Fruit fly (Drosophila melanogaster): ENCODE data around the gene CG15628.

The CG15628 gene

DNA sequence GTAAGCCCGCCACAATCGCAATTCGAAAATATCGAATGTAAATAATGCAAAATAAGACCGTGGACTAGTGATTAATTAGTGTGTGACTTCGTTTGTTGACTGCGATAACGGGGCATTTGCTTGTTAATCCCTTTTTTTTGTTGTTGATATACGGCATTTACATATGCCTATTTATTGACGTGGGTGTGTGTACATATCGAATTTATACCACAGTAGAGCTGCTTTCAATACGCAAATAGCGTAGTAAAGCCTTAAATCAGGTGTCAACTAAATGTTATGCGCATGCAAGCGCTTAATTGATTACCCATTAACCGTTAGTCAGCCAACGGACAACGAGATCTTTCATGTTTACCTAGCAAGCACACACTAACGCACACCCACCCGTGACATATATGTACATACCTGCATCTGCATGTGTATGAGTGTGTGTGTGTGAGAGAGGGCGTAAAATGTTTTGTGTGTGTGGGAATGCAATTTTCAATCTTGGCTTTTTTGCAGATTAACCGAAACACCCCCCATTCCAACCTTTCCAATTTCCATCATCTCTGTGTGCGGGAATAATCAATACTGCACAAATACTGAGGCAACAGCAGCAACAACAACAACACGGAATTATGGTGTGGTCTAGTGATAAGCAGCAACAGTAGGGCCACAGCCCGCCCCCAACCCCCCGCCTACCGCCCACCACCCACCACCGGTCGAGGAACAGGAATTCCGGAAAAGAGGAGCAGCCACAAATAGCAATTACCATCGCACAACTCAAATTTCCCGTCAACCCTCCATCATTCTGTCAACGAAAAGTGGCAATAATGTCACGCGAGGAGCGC is 17.1 kb downstream of the CG15628 start (continued):
- TF ChIP-seq slou (GFP tag; optimal IDR thresholded peaks at IDR 0.05) (no peak), Nf-YB (GFP tag; optimal IDR thresholded peaks at IDR 0.05) (no peak), Sry-δ (GFP tag; optimal IDR thresholded peaks at IDR 0.05) (no peak), ash1 (GFP tag; optimal IDR thresholded peaks at IDR 0.05) (no peak), Adf1 (GFP tag; IDR thresholded peaks at IDR 0.05) (no peak), dati (GFP tag; IDR thresholded peaks at IDR 0.05) (no peak), kni (GFP tag; optimal IDR thresholded peaks at IDR 0.05) (peak; percentile 87), mld (GFP tag; IDR thresholded peaks at IDR 0.05; ENCODE audit: partially characterized antibody) (no peak), Scr (GFP tag; IDR thresholded peaks at IDR 0.05; ENCODE audit: partially characterized antibody) (no peak), CG8924 (tag; optimal IDR thresholded peaks at IDR 0.05) (no peak), Hr39 (optimal IDR thresholded peaks at IDR 0.05) (no peak), CG9817 (tag; optimal IDR thresholded peaks at IDR 0.05) (no peak), sob (GFP tag; IDR thresholded peaks at IDR 0.05) (0 out of 2 replicates have a peak, but pooled peaks have one; percentile 38), CG1233 (GFP tag; optimal IDR thresholded peaks at IDR 0.05) (peak; percentile 78), CG16815 (GFP tag; optimal IDR thresholded peaks at IDR 0.05) (no peak), Dip2 (GFP tag; IDR thresholded peaks at IDR 0.05) (no peak), Hr3 (GFP tag; optimal IDR thresholded peaks at IDR 0.05) (no peak), Sin3A (optimal IDR thresholded peaks at IDR 0.05) (no peak), amos (GFP tag; IDR thresholded peaks at IDR 0.05; ENCODE audit: partially characterized antibody) (no peak), CG10959 (GFP tag; IDR thresholded peaks at IDR 0.05) (no peak), Lim3 (GFP tag; IDR thresholded peaks at IDR 0.05) (no peak), ato (GFP tag; IDR thresholded peaks at IDR 0.05; ENCODE audit: partially characterized antibody) (no peak), CG7271 (tag; optimal IDR thresholded peaks at IDR 0.05) (no peak), ham (GFP tag; IDR thresholded peaks at IDR 0.05) (no peak), E2f2 (GFP tag; IDR thresholded peaks at IDR 0.05) (no peak), CG14667 (GFP tag; IDR thresholded peaks at IDR 0.05) (no peak), Xbp1 (GFP tag; optimal IDR thresholded peaks at IDR 0.05) (no peak), pita (GFP tag; optimal IDR thresholded peaks at IDR 0.05) (no peak), D (optimal IDR thresholded peaks at IDR 0.05) (no peak), D (GFP tag; optimal IDR thresholded peaks at IDR 0.05) (peak; percentile 49), CG3847 (GFP tag; IDR thresholded peaks at IDR 0.05) (no peak), chinmo (GFP tag; IDR thresholded peaks at IDR 0.05; ENCODE audit: partially characterized antibody) (no peak), odd (GFP tag; optimal IDR thresholded peaks at IDR 0.05) (no peak), Eip74EF (GFP tag; optimal IDR thresholded peaks at IDR 0.05) (peak in 1 of 2 experiments; percentile 16), salm (tag; optimal IDR thresholded peaks at IDR 0.05) (no peak), CG17912 (GFP tag; optimal IDR thresholded peaks at IDR 0.05) (peak; percentile 15), C15 (GFP tag; IDR thresholded peaks at IDR 0.05) (no peak), sc (optimal IDR thresholded peaks at IDR 0.05) (no peak), sc (GFP tag; optimal IDR thresholded peaks at IDR 0.05) (peak; percentile 21), Drgx (GFP tag; IDR thresholded peaks at IDR 0.05) (no peak), CG6689 (GFP tag; IDR thresholded peaks at IDR 0.05) (no peak), pb (GFP tag; optimal IDR thresholded peaks at IDR 0.05) (no peak), mirr (GFP tag; optimal IDR thresholded peaks at IDR 0.05) (peak; percentile 32), nau (GFP tag; optimal IDR thresholded peaks at IDR 0.05) (no peak), HmgZ (tag; optimal IDR thresholded peaks at IDR 0.05) (no peak), CG10431 (GFP tag; optimal IDR thresholded peaks at IDR 0.05) (peak; percentile 65), CG10209 (GFP tag; optimal IDR thresholded peaks at IDR 0.05) (peak; percentile 38), CG30020 (tag; optimal IDR thresholded peaks at IDR 0.05) (no peak), HLH54F (GFP tag; optimal IDR thresholded peaks at IDR 0.05) (no peak), bcd (GFP tag; optimal IDR thresholded peaks at IDR 0.05) (no peak), CG2678 (tag; optimal IDR thresholded peaks at IDR 0.05) (peak; percentile 71)
